Fruit fly (Drosophila melanogaster): ENCODE measurements around the gene app.

Gene app

DNA sequence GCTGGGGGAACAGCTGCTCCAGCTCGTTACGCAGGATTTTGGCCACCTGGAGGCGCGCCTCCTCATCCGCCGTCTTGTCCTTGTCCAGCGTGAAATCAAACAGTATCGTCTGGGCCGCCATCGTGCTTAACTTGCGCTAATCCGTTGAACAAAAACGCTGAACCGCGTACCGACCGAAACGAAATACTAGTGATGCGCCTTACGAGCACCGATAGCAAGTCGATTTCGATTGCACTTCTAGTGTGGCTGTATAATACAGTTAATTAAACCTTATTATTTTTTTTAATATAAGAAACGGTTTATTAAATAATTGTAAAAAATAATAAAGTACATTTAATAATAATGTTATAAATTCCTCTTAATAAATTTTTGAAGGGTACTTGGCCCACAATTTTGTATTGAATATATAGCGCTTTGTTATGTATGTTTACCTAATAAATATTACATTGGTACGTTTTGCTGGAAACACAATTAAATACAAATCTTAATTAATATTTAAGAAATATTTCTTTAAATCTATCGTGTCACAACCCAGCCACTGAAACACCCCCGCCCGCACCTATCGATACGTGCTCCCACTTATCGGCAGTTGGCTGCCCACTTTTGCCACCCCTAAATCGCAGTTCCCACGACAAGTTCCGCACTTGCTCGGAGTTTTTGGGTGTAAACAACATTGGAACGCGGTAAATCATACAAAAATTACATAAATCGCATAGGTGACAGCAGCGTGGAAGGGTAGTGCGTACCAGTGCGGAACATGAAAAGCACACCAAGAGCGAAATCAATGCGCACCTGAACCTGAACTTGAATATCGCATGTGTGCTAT, 10.6 kb upstream of the app start, which contains the start of the genes Sms and INPP5E (continued):
- TF ChIP-seq CG2120 (GFP tag; optimal IDR thresholded peaks at IDR 0.05) = peak; percentile 74

DNA sequence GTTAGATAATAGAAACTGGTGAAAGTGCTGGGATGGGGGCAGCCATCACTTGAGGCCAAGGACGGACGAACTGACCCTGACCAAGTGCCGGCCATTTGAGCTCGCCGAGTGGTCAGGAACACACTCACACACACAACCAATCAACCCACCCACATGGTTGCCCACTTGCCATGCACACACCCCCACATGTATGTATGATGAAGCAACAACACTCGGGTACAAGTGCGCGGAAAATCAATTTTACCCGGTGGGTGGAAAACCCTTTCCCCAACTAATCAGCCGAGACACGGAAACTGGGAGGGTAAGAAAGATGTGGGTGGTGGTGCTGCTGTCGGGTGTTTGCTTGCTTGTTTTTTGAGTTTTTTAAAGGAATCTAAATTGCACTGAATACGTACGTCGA, 9.9 kb upstream of the app start:
- no peak for TF ChIP-seq dpn (GFP tag; optimal IDR thresholded peaks at IDR 0.05)
- TF ChIP-seq ewg (GFP tag; optimal IDR thresholded peaks at IDR 0.05) = no peak
- TF ChIP-seq gce (GFP tag; IDR thresholded peaks at IDR 0.05) = no peak
- no peak for TF ChIP-seq CG7357 (GFP tag; IDR thresholded peaks at IDR 0.05)
- no peak for TF ChIP-seq sens-2 (GFP tag; IDR thresholded peaks at IDR 0.05)
- no peak for TF ChIP-seq sd (tag; optimal IDR thresholded peaks at IDR 0.05)
- TF ChIP-seq zfh2 (GFP tag; optimal IDR thresholded peaks at IDR 0.05) = no peak
- no peak for TF ChIP-seq CG16779 (GFP tag; IDR thresholded peaks at IDR 0.05)
- no peak for TF ChIP-seq lab (GFP tag; optimal IDR thresholded peaks at IDR 0.05)
- no peak for TF ChIP-seq Usf (GFP tag; optimal IDR thresholded peaks at IDR 0.05)
- no peak for TF ChIP-seq CG2116 (GFP tag; optimal IDR thresholded peaks at IDR 0.05)
- TF ChIP-seq CrebB (tag; optimal IDR thresholded peaks at IDR 0.05) = no peak
- TF ChIP-seq corto (GFP tag; optimal IDR thresholded peaks at IDR 0.05) = no peak
- TF ChIP-seq z (GFP tag; IDR thresholded peaks at IDR 0.05) = no peak
- TF ChIP-seq cwo (GFP tag; optimal IDR thresholded peaks at IDR 0.05) = no peak
- TF ChIP-seq ato (GFP tag; IDR thresholded peaks at IDR 0.05; ENCODE audit: partially characterized antibody) = no peak
- no peak for TF ChIP-seq aop (GFP tag; IDR thresholded peaks at IDR 0.05)
- peak; percentile 36 for TF ChIP-seq cg (GFP tag; optimal IDR thresholded peaks at IDR 0.05)
- TF ChIP-seq Bdp1 (GFP tag; optimal IDR thresholded peaks at IDR 0.05) = no peak
- no peak for TF ChIP-seq slp2 (GFP tag; optimal IDR thresholded peaks at IDR 0.05)
- TF ChIP-seq tgo (GFP tag; IDR thresholded peaks at IDR 0.05) = no peak
- peak; percentile 73; the same call in 2 of the 3 replicates for TF ChIP-seq sr (GFP tag; IDR thresholded peaks at IDR 0.05)
- TF ChIP-seq sna (GFP tag; IDR thresholded peaks at IDR 0.05; ENCODE audit: partially characterized antibody) = no peak
- no peak for TF ChIP-seq bowl (GFP tag; IDR thresholded peaks at IDR 0.05)
- no peak for TF ChIP-seq Dll (GFP tag; IDR thresholded peaks at IDR 0.05; ENCODE audit: partially characterized antibody)
- TF ChIP-seq CG18619 (GFP tag; optimal IDR thresholded peaks at IDR 0.05) = no peak
- TF ChIP-seq rib (GFP tag; IDR thresholded peaks at IDR 0.05) = no peak
- peak; percentile 83 for TF ChIP-seq onecut (GFP tag; IDR thresholded peaks at IDR 0.05)
- no peak for TF ChIP-seq CG5953 (GFP tag; IDR thresholded peaks at IDR 0.05)
- peak in 1 of 2 experiments; percentile 42 for TF ChIP-seq Pdp1 (GFP tag; optimal IDR thresholded peaks at IDR 0.05)
- no peak for TF ChIP-seq Ada2b (GFP tag; IDR thresholded peaks at IDR 0.05)
- no peak for TF ChIP-seq ken (GFP tag; IDR thresholded peaks at IDR 0.05)
- TF ChIP-seq Atf3 (GFP tag; optimal IDR thresholded peaks at IDR 0.05) = no peak
- no peak for TF ChIP-seq Lhr (GFP tag; optimal IDR thresholded peaks at IDR 0.05)

DNA sequence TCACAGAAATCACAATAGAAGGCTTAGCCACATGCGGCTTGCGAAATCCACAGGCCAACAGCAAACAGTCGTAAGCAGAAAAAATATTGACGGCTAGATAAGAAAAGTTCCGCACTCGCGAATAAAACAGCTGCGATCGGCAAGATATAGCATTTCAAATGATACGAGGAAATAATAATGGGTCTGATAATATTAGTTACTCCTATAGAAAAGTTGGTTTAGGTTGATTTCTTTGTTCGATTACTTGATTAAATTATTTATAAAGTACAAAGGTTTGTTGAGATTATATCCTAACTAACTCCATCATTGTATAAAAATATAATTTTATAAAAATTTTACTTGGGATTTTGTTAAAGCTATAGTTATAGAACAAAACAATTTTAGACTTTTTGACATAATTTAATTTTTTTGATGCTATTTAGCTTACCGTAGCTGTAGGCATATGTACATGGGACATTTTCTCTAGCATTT, 9.0 kb upstream of the app start:
- TF ChIP-seq CG10979 (tag; optimal IDR thresholded peaks at IDR 0.05) = peak; percentile 38
- TF ChIP-seq hkb (optimal IDR thresholded peaks at IDR 0.05) = no peak
- 0 out of 2 replicates have a peak, but pooled peaks have one; percentile 29 for TF ChIP-seq hkb (GFP tag; IDR thresholded peaks at IDR 0.05)
- no peak for TF ChIP-seq Ravus (GFP tag; IDR thresholded peaks at IDR 0.05)
- peak; percentile 16 for TF ChIP-seq cwo (GFP tag; optimal IDR thresholded peaks at IDR 0.05)
- peak; percentile 3 for TF ChIP-seq tap (tag; optimal IDR thresholded peaks at IDR 0.05)
- TF ChIP-seq pb (GFP tag; optimal IDR thresholded peaks at IDR 0.05) = no peak
- peak; percentile 44; the same call in 1 of the 2 replicates for TF ChIP-seq CG32532 (GFP tag; IDR thresholded peaks at IDR 0.05)
- peak; percentile 40 for TF ChIP-seq az2 (GFP tag; optimal IDR thresholded peaks at IDR 0.05)
- no peak for TF ChIP-seq ash1 (GFP tag; optimal IDR thresholded peaks at IDR 0.05)
- TF ChIP-seq Asciz (GFP tag; optimal IDR thresholded peaks at IDR 0.05) = peak; percentile 25
- TF ChIP-seq exex (tag; optimal IDR thresholded peaks at IDR 0.05) = peak; percentile 42
- peak; percentile 44 for TF ChIP-seq phol (tag; optimal IDR thresholded peaks at IDR 0.05)
- TF ChIP-seq CG11504 (tag; optimal IDR thresholded peaks at IDR 0.05) = peak; percentile 59
- peak; percentile 9 for TF ChIP-seq CG17359 (tag; optimal IDR thresholded peaks at IDR 0.05)

Data from whole organism, embryonic.